Fruit fly (Drosophila melanogaster): Measurements from ENCODE around the gene CG5321.

DNA sequence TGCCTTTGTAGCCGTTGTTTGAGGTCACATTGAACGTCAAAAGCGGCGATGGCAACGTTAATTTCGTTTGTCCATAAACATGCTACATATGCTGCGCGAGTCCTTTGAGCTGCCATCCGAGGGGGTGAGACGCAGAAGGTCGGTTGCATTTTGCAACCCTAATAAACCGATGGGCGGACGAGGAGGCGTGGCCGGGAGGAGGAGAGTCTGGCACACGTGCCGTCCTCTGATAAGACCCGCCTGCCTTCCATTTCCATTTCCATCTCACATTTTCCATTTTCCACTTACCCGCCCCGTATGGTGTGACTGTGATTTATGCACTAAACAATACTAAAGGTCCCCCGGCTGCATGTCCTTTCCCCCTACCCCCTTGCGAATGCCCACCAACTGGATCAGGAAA lies 29.6 kb upstream of the CG5321 start:
- no peak for TF ChIP-seq OdsH (GFP tag; optimal IDR thresholded peaks at IDR 0.05)
- TF ChIP-seq rgr (GFP tag; optimal IDR thresholded peaks at IDR 0.05): no peak
- TF ChIP-seq CG9705 (GFP tag; optimal IDR thresholded peaks at IDR 0.05): no peak
- no peak for TF ChIP-seq jim (GFP tag; optimal IDR thresholded peaks at IDR 0.05)
- no peak for TF ChIP-seq N (GFP tag; optimal IDR thresholded peaks at IDR 0.05)
- no peak for TF ChIP-seq HLH106 (tag; optimal IDR thresholded peaks at IDR 0.05)
- TF ChIP-seq Hr78 (GFP tag; optimal IDR thresholded peaks at IDR 0.05): no peak
- TF ChIP-seq h (GFP tag; optimal IDR thresholded peaks at IDR 0.05): no peak
- no peak for TF ChIP-seq sage (GFP tag; optimal IDR thresholded peaks at IDR 0.05)
- TF ChIP-seq brk (GFP tag; optimal IDR thresholded peaks at IDR 0.05): no peak
- no peak for TF ChIP-seq fru (GFP tag; optimal IDR thresholded peaks at IDR 0.05)
- no peak for TF ChIP-seq woc (GFP tag; optimal IDR thresholded peaks at IDR 0.05)
- TF ChIP-seq Rel (GFP tag; optimal IDR thresholded peaks at IDR 0.05): no peak
- TF ChIP-seq Rel (tag; optimal IDR thresholded peaks at IDR 0.05): no peak
